Fruit fly (Drosophila melanogaster) whole organism: Measurements from ENCODE around the gene caps.

Experiments
- Dll ChIP-seq: fragments of >200 bp; optimal IDR thresholded peaks from 2 replicates; lab custom pipeline; 2017
- pan ChIP-seq: fragments of >200 bp; optimal IDR thresholded peaks from 2 replicates; lab custom pipeline; 2017
- usp ChIP-seq: fragments of >200 bp; optimal IDR thresholded peaks from 2 replicates; lab custom pipeline; 2017; ENCODE audit warnings: missing biosample characterization, missing genetic modification characterization, mixed read lengths

dm6 chr3L:13266078-13266477 lies 37.6 kb downstream of the caps start:
- TF ChIP-seq Dll (no peak), pan (lab: Kevin White, UChicago) (no peak), usp (no peak)
